Worm (Caenorhabditis elegans) whole organism, L1 larva: Measurements from ENCODE around the gene erd-2.2.

ENCODE experiments used
- C16A3.4 ChIP-seq: fragments of 150-350 bp; optimal IDR thresholded peaks from 2 replicates; lab custom pipeline; 2014; ENCODE audit warnings: missing biosample characterization, missing genetic modification characterization
- aha-1 ChIP-seq: fragments of 150-350 bp; optimal IDR thresholded peaks from 2 replicates; lab custom pipeline; 2014; ENCODE audit warnings: missing biosample characterization, missing genetic modification characterization
- alr-1 ChIP-seq: fragments of 200-800 bp; sonication (Bioruptor generic); optimal IDR thresholded peaks from 2 replicates; lab custom pipeline; 2018; ENCODE audit warnings: borderline replicate concordance, mild to moderate bottlenecking, missing genetic modification characterization, missing compliant biosample characterization
- blmp-1 ChIP-seq: fragments of 150-350 bp; optimal IDR thresholded peaks from 2 replicates; lab custom pipeline; 2014; ENCODE audit warnings: missing biosample characterization, missing genetic modification characterization
- ceh-90 ChIP-seq: sonication (generic microtip); optimal IDR thresholded peaks from 2 replicates; lab custom pipeline; 2016; ENCODE audit warnings: missing genetic modification characterization, missing compliant biosample characterization
- dsc-1 ChIP-seq: sonication (generic microtip); optimal IDR thresholded peaks from 2 replicates; lab custom pipeline; 2016; ENCODE audit warnings: mild to moderate bottlenecking, missing genetic modification characterization, missing compliant biosample characterization
- efl-1 ChIP-seq, 4 experiments: fragments of 150-350 bp; optimal IDR thresholded peaks in 3 of 4; peaks in 1 of 4; 1 replicate in 1 of 4; 2 replicates in 3 of 4; lab custom pipeline; 2014; ENCODE audit warnings: missing biosample characterization in 2 of 4, missing genetic modification characterization in 2 of 4, missing genetic modification reagents in 2 of 4
- elt-2 ChIP-seq: sonication (generic microtip); optimal IDR thresholded peaks from 2 replicates; lab custom pipeline; 2016; ENCODE audit warnings: missing genetic modification characterization, mild to moderate bottlenecking, inconsistent platforms, missing compliant biosample characterization, missing genetic modification reagents
- ets-5 ChIP-seq: fragments of 200-800 bp; sonication (Bioruptor generic); IDR thresholded peaks from 2 replicates; pipeline ENCODE4 v1.3.6; 2022; ENCODE audit warnings: missing genetic modification characterization, missing compliant biosample characterization
- fos-1 ChIP-seq: fragments of 150-350 bp; optimal IDR thresholded peaks from 2 replicates; lab custom pipeline; 2014; ENCODE audit warnings: missing biosample characterization, missing genetic modification characterization
- grh-1 ChIP-seq: fragments of 200-800 bp; sonication (Bioruptor generic); IDR thresholded peaks from 2 replicates; pipeline ENCODE4 v1.3.6; 2022; ENCODE audit warnings: missing genetic modification reagents, missing genetic modification characterization, missing compliant biosample characterization
- hlh-4 ChIP-seq: sonication (generic microtip); optimal IDR thresholded peaks from 2 replicates; lab custom pipeline; 2016; ENCODE audit warnings: mild to moderate bottlenecking, missing genetic modification characterization, missing compliant biosample characterization
- lin-13 ChIP-seq: fragments of 150-350 bp; optimal IDR thresholded peaks from 2 replicates; lab custom pipeline; 2014; ENCODE audit warnings: missing biosample characterization, missing genetic modification reagents, missing genetic modification characterization
- lin-14 ChIP-seq: fragments of 200-800 bp; sonication (Bioruptor generic); optimal IDR thresholded peaks from 2 replicates; lab custom pipeline; 2018; ENCODE audit warnings: mild to moderate bottlenecking, missing genetic modification characterization, moderate library complexity, missing compliant biosample characterization
- lin-35 ChIP-seq, 2 experiments: fragments of 150-350 bp; optimal IDR thresholded peaks; 2 replicates each; lab custom pipeline; 2014; ENCODE audit warnings: missing biosample characterization in 2 of 2, missing genetic modification characterization in 2 of 2, missing genetic modification reagents in 2 of 2
- lir-3 ChIP-seq: sonication (generic microtip); optimal IDR thresholded peaks from 2 replicates; lab custom pipeline; 2016; ENCODE audit warnings: mild to moderate bottlenecking, missing genetic modification characterization, moderate library complexity, missing compliant biosample characterization; ENCODE audit not compliant: poor library complexity
- lsy-2 ChIP-seq, 2 experiments: fragments of 150-350 bp; optimal IDR thresholded peaks; 2 replicates each; lab custom pipeline; 2014; ENCODE audit warnings: missing biosample characterization in 2 of 2, missing genetic modification characterization in 2 of 2
- mab-9 ChIP-seq: fragments of 200-800 bp; sonication (Bioruptor generic); IDR thresholded peaks from 2 replicates; pipeline ENCODE4 v1.3.6; 2022; ENCODE audit warnings: missing genetic modification reagents, missing genetic modification characterization, missing compliant biosample characterization
- mef-2 ChIP-seq: fragments of 150-350 bp; optimal IDR thresholded peaks from 2 replicates; lab custom pipeline; 2014; ENCODE audit warnings: missing biosample characterization, missing genetic modification characterization
- nhr-19 ChIP-seq: fragments of 200-800 bp; sonication (Bioruptor generic); conservative IDR thresholded peaks from 2 replicates; pipeline ENCODE4 v1.3.6; 2022; ENCODE audit warnings: missing genetic modification characterization, missing compliant biosample characterization
- nhr-20 ChIP-seq: sonication (generic microtip); optimal IDR thresholded peaks from 2 replicates; lab custom pipeline; 2016; ENCODE audit warnings: mild to moderate bottlenecking, missing genetic modification characterization, missing compliant biosample characterization
- nhr-237 ChIP-seq: fragments of 150-350 bp; optimal IDR thresholded peaks from 2 replicates; lab custom pipeline; 2014; ENCODE audit warnings: missing biosample characterization, missing genetic modification characterization
- nhr-71 ChIP-seq: sonication (generic microtip); optimal IDR thresholded peaks from 2 replicates; lab custom pipeline; 2016; ENCODE audit warnings: mild to moderate bottlenecking, missing genetic modification characterization, moderate library complexity, missing compliant biosample characterization
- nhr-85 ChIP-seq: sonication (generic microtip); peaks from one replicate; lab custom pipeline; 2016; ENCODE audit warnings: missing genetic modification characterization, inconsistent platforms, missing compliant biosample characterization
- rnt-1 ChIP-seq: sonication (generic microtip); optimal IDR thresholded peaks from 2 replicates; lab custom pipeline; 2016; ENCODE audit warnings: mild to moderate bottlenecking, missing genetic modification characterization, moderate library complexity, missing compliant biosample characterization
- snu-23 ChIP-seq: sonication (generic microtip); optimal IDR thresholded peaks from 2 replicates; lab custom pipeline; 2016; ENCODE audit warnings: missing genetic modification characterization, missing compliant biosample characterization
- sup-37 ChIP-seq: fragments of 200-800 bp; sonication (Bioruptor generic); optimal IDR thresholded peaks from 2 replicates; lab custom pipeline; 2018; ENCODE audit warnings: mild to moderate bottlenecking, missing genetic modification characterization, missing compliant biosample characterization
- unc-62 ChIP-seq: fragments of 150-350 bp; optimal IDR thresholded peaks from 2 replicates; lab custom pipeline; 2014; ENCODE audit warnings: missing biosample characterization, missing genetic modification reagents, missing genetic modification characterization
- unc-86 ChIP-seq: sonication (generic microtip); optimal IDR thresholded peaks from 2 replicates; lab custom pipeline; 2016; ENCODE audit warnings: missing genetic modification characterization, missing compliant biosample characterization
- unc-98 ChIP-seq: fragments of 200-800 bp; sonication (Bioruptor generic); IDR thresholded peaks from 2 replicates; pipeline ENCODE4 v1.3.6; 2022; ENCODE audit warnings: missing genetic modification characterization, missing compliant biosample characterization
- zag-1 ChIP-seq: fragments of 150-350 bp; optimal IDR thresholded peaks from 2 replicates; lab custom pipeline; 2014; ENCODE audit warnings: missing biosample characterization, missing genetic modification characterization

Gene erd-2.2

ce11 chrIII:5925724-5926123, 18.9 kb downstream of the erd-2.2 start, which contains the start of the genes dnc-2 and bcl-7 (continued):
- TF ChIP-seq aha-1 (tag; lab: Kevin White, UChicago) = no peak
- TF ChIP-seq rnt-1 (tag; lab: Kevin White, UChicago) = peak; percentile 66
- TF ChIP-seq, all 84 proteins: peak for 33

- TF ChIP-seq dsc-1 (tag; lab: Kevin White, UChicago) (peak; percentile 49), mef-2 (tag; lab: Kevin White, UChicago) (peak; percentile 4), nhr-19 (GFP tag; lab: Robert Waterston, UW) (peak; percentile 27), alr-1 (tag; lab: Kevin White, UChicago) (no peak), lsy-2 (tag; optimal IDR thresholded peaks at IDR 0.05; lab: Kevin White, UChicago) (peak in 1 of 2 experiments; percentile 34), nhr-20 (tag; lab: Kevin White, UChicago) (peak; percentile 49), lir-3 (no peak), nhr-85 (tag; lab: Kevin White, UChicago) (peak; percentile 26), lin-14 (GFP tag; lab: Kevin White, UChicago) (peak; percentile 57), rnt-1 (tag; lab: Kevin White, UChicago) (peak; percentile 50), nhr-71 (tag; lab: Kevin White, UChicago) (peak; percentile 62)
Measured at ce11 chrIII:5930659-5931058, 23.8 kb downstream of the erd-2.2 start.

DNA sequence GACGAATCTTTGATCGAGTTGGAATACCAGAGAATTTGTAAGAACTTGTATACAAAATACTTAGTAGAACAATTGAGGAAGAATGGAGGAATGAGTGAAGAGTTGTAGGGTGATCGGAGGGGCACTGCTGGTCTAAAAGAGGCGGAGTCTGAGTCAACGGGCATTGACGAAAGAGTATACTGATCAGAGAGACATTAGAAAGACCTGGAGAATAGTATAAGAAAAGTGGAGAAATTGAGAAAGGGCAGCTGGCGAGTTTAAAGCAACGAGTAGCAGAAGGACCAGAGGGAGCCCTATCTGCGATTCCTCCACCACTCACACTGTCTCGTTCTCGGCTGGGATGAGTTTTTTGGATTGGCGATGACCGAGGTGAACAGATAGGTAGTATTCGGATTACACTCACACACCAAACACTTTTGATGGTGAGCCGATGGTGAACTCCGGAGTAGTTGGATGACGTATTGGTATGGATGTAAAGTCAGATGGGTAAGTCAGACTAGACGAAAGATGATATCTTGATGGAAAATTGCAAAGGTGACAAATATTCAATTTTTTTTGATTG, 24.7 kb downstream of the erd-2.2 start, which contains the start of gene EGAP1.5:
Gene EGAP1.5, plus strand, starts transcription at position 289 of the 562 bp plus-strand sequence.
- TF ChIP-seq unc-62 = no peak
- TF ChIP-seq nhr-71 (tag; lab: Kevin White, UChicago) = peak; percentile 51
- TF ChIP-seq snu-23 (GFP tag; lab: Kevin White, UChicago) = peak; percentile 17
- no peak for TF ChIP-seq ceh-90 (tag; lab: Kevin White, UChicago)
- peak; percentile 55 for TF ChIP-seq rnt-1 (tag; lab: Kevin White, UChicago)
- peak; percentile 28 for TF ChIP-seq lin-14 (GFP tag; lab: Kevin White, UChicago)
- TF ChIP-seq alr-1 (tag; lab: Kevin White, UChicago) = no peak
- TF ChIP-seq efl-1 (optimal IDR thresholded peaks at IDR 0.05; lab: Kevin White, UChicago) = peak in 1 of 2 experiments; percentile 3
- no peak for TF ChIP-seq efl-1 (GFP tag; optimal IDR thresholded peaks at IDR 0.05 in 1 of 2; lab: Kevin White, UChicago)
- TF ChIP-seq lsy-2 (tag; optimal IDR thresholded peaks at IDR 0.05; lab: Kevin White, UChicago) = peak in 1 of 2 experiments; percentile 5
- peak; percentile 17; the same call in 1 of the 2 replicates for TF ChIP-seq nhr-19 (GFP tag; lab: Robert Waterston, UW)
- TF ChIP-seq nhr-20 (tag; lab: Kevin White, UChicago) = peak; percentile 24
- TF ChIP-seq dsc-1 (tag; lab: Kevin White, UChicago) = peak; percentile 37

ce11 chrIII:5932853-5933252, 26.0 kb downstream of the erd-2.2 start, which contains the start of gene zmp-1:
Gene zmp-1, minus strand, starts transcription at chrIII:5932953.
- TF ChIP-seq unc-98 (GFP tag; lab: Robert Waterston, UW) (no peak), blmp-1 (tag; lab: Kevin White, UChicago) (no peak), nhr-71 (tag; lab: Kevin White, UChicago) (no peak), mab-9 (GFP tag; lab: Robert Waterston, UW) (no peak)

DNA sequence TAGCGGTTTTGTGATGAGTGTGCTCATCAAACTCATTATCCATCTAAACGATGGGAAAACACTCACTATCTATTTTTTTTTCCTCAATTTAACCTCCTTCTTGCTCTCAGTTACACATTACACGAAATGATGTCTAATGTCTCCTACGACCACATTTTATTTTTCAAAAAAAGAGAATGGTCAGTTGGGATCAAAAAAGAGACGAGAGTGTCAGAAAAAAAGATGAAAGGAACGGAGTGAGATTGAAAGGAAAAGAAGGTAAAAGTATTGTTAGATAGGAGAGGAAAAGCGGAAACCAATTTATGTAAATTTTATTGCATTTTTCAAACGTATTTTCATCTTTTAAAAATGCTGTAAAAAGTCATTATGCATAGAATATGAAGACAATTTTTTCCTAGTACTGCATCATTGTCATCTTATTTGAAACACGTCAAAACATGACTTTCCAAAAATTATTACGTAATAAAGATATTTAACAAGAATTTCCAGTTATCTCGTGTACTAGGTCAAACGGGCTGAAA, 27.3 kb downstream of the erd-2.2 start:
- TF ChIP-seq lin-13 (GFP tag; lab: Kevin White, UChicago) = no peak
- TF ChIP-seq elt-2 = no peak
- TF ChIP-seq fos-1 = no peak
- TF ChIP-seq hlh-4 = no peak
- TF ChIP-seq lin-35 (GFP tag; optimal IDR thresholded peaks at IDR 0.05; lab: Kevin White, UChicago) = no peak
- no peak for TF ChIP-seq alr-1 (tag; lab: Kevin White, UChicago)
- no peak for TF ChIP-seq unc-86 (tag; lab: Kevin White, UChicago)
- peak; percentile 84 for TF ChIP-seq blmp-1 (tag; lab: Kevin White, UChicago)
- TF ChIP-seq grh-1 (GFP tag; lab: Robert Waterston, UW) = no peak
- TF ChIP-seq rnt-1 (tag; lab: Kevin White, UChicago) = peak; percentile 7
- no peak for TF ChIP-seq C16A3.4 (tag; lab: Kevin White, UChicago)
- no peak for TF ChIP-seq nhr-20 (tag; lab: Kevin White, UChicago)
- TF ChIP-seq lin-14 (GFP tag; lab: Kevin White, UChicago) = peak; percentile 59
- TF ChIP-seq zag-1 (tag; lab: Kevin White, UChicago) = no peak
- no peak for TF ChIP-seq nhr-237 (tag; lab: Kevin White, UChicago)
- TF ChIP-seq unc-62 = no peak
- no peak for TF ChIP-seq sup-37 (GFP tag; lab: Kevin White, UChicago)
- TF ChIP-seq ets-5 (GFP tag; lab: Robert Waterston, UW) = no peak
- no peak for TF ChIP-seq dsc-1 (tag; lab: Kevin White, UChicago)
- TF ChIP-seq lsy-2 (tag; optimal IDR thresholded peaks at IDR 0.05; lab: Kevin White, UChicago) = no peak
- TF ChIP-seq, all 84 proteins: peak for 3
